Fruit fly (Drosophila melanogaster) whole organism, embryonic: ENCODE results near the gene CG16953.
A peak's percentile ranks its signal among the peaks of the same experiment; 100 is the strongest.

ENCODE experiments used
- Aef1 ChIP-seq: fragments of 200-800 bp; sonication (Bioruptor generic); IDR thresholded peaks from 3 replicates; pipeline ENCODE4 v1.3.6; 2022; ENCODE audit warnings: missing biosample characterization, missing genetic modification characterization
- Atf6 ChIP-seq: fragments of 200-800 bp; sonication (Bioruptor generic); IDR thresholded peaks from 2 replicates; pipeline ENCODE4 v1.3.6; 2022; ENCODE audit warnings: missing biosample characterization, missing genetic modification characterization
- C15 ChIP-seq: fragments of 200-800 bp; sonication (Bioruptor generic); IDR thresholded peaks from 3 replicates; pipeline ENCODE4 v1.3.6; 2022; ENCODE audit warnings: missing biosample characterization, missing genetic modification characterization
- CG10654 ChIP-seq: fragments of 200-800 bp; sonication (Bioruptor generic); optimal IDR thresholded peaks from 2 replicates; lab custom pipeline; 2016; ENCODE audit warnings: missing biosample characterization, missing genetic modification characterization
- CG11504 ChIP-seq: fragments of 200-800 bp; sonication (Bioruptor generic); optimal IDR thresholded peaks from 3 replicates; lab custom pipeline; 2019; ENCODE audit warnings: missing biosample characterization, mild to moderate bottlenecking, missing genetic modification characterization, moderate library complexity
- CG12236 ChIP-seq: fragments of 200-800 bp; sonication (Bioruptor generic); optimal IDR thresholded peaks from 2 replicates; lab custom pipeline; 2016; ENCODE audit warnings: missing biosample characterization, missing genetic modification characterization
- CG1602 ChIP-seq: fragments of 200-800 bp; sonication (Bioruptor generic); optimal IDR thresholded peaks from 3 replicates; lab custom pipeline; 2016; ENCODE audit warnings: missing biosample characterization, missing genetic modification characterization
- CG17361 ChIP-seq: fragments of 200-800 bp; sonication (Bioruptor generic); IDR thresholded peaks from 3 replicates; pipeline ENCODE4 v1.3.6; 2022; ENCODE audit warnings: missing biosample characterization, missing genetic modification characterization
- CG17385 ChIP-seq: fragments of 200-800 bp; sonication (Bioruptor generic); optimal IDR thresholded peaks from 3 replicates; lab custom pipeline; 2018; ENCODE audit warnings: missing biosample characterization, mild to moderate bottlenecking, missing genetic modification characterization
- CG17612 ChIP-seq: fragments of 200-800 bp; sonication (Bioruptor generic); IDR thresholded peaks from 2 replicates; pipeline ENCODE4 v1.3.6; 2022; ENCODE audit warnings: missing biosample characterization, missing genetic modification characterization
- CG18262 ChIP-seq: fragments of 200-800 bp; optimal IDR thresholded peaks from 3 replicates; lab custom pipeline; 2019; ENCODE audit warnings: missing biosample characterization, mild to moderate bottlenecking, missing genetic modification characterization, moderate library complexity
- CG2120 ChIP-seq: fragments of 200-800 bp; sonication (Bioruptor generic); optimal IDR thresholded peaks from 3 replicates; lab custom pipeline; 2016; ENCODE audit warnings: missing biosample characterization, missing genetic modification characterization
- CG2199 ChIP-seq: fragments of 200-800 bp; sonication (Bioruptor generic); IDR thresholded peaks from 3 replicates; pipeline ENCODE4 v1.3.6; 2022; ENCODE audit warnings: missing biosample characterization, missing genetic modification characterization
- CG2889 ChIP-seq: fragments of 200-800 bp; sonication (Bioruptor generic); IDR thresholded peaks from 3 replicates; pipeline ENCODE4 v1.3.6; 2022; ENCODE audit warnings: missing biosample characterization, missing genetic modification characterization
- CG30020 ChIP-seq: fragments of 200-800 bp; optimal IDR thresholded peaks from 2 replicates; lab custom pipeline; 2019; ENCODE audit warnings: missing biosample characterization, mild to moderate bottlenecking, missing genetic modification characterization, moderate library complexity
- CG30403 ChIP-seq: fragments of 200-800 bp; sonication (Bioruptor generic); optimal IDR thresholded peaks from 3 replicates; lab custom pipeline; 2016; ENCODE audit warnings: missing biosample characterization, missing genetic modification characterization
- CG30431 ChIP-seq: fragments of 200-800 bp; sonication (Bioruptor generic); optimal IDR thresholded peaks from 2 replicates; lab custom pipeline; 2017; ENCODE audit warnings: missing biosample characterization, missing genetic modification characterization
- CG3163 ChIP-seq: fragments of 200-800 bp; sonication (Bioruptor generic); optimal IDR thresholded peaks from 3 replicates; lab custom pipeline; 2016; ENCODE audit warnings: missing biosample characterization, missing genetic modification characterization
- CG3281 ChIP-seq: fragments of 200-800 bp; sonication (Bioruptor generic); optimal IDR thresholded peaks from 3 replicates; lab custom pipeline; 2017; ENCODE audit warnings: missing biosample characterization, mild to moderate bottlenecking, missing genetic modification characterization
- CG34376 ChIP-seq: fragments of 200-800 bp; sonication (Bioruptor generic); optimal IDR thresholded peaks from 2 replicates; lab custom pipeline; 2018; ENCODE audit warnings: missing biosample characterization, mild to moderate bottlenecking, missing genetic modification characterization
- CG7928 ChIP-seq: fragments of 200-800 bp; sonication (Bioruptor generic); optimal IDR thresholded peaks from 2 replicates; lab custom pipeline; 2017; ENCODE audit warnings: missing biosample characterization, mild to moderate bottlenecking, missing genetic modification characterization
- CG8944 ChIP-seq: fragments of 200-800 bp; sonication (Bioruptor generic); optimal IDR thresholded peaks from 3 replicates; lab custom pipeline; 2016; ENCODE audit warnings: missing biosample characterization, missing genetic modification characterization
- CG9876 ChIP-seq: fragments of 200-800 bp; sonication (Bioruptor generic); optimal IDR thresholded peaks from 2 replicates; lab custom pipeline; 2016; ENCODE audit warnings: missing biosample characterization, missing genetic modification characterization
- Deaf1 ChIP-seq: fragments of 200-800 bp; optimal IDR thresholded peaks from 3 replicates; lab custom pipeline; 2019; ENCODE audit warnings: missing biosample characterization, mild to moderate bottlenecking, missing genetic modification characterization, moderate library complexity
- Dfd ChIP-seq, 2 experiments: fragments of >200 bp; optimal IDR thresholded peaks; 2 replicates each; lab custom pipeline; 2017; ENCODE audit warnings: missing biosample characterization in 2 of 2, missing genetic modification characterization in 2 of 2
- Dip2 ChIP-seq: fragments of 200-800 bp; sonication (Bioruptor generic); IDR thresholded peaks from 2 replicates; pipeline ENCODE4 v1.3.6; 2022; ENCODE audit warnings: missing biosample characterization, missing genetic modification characterization
- Fer2 ChIP-seq: fragments of 200-800 bp; sonication (Bioruptor generic); optimal IDR thresholded peaks from 2 replicates; lab custom pipeline; 2018; ENCODE audit warnings: missing biosample characterization, mild to moderate bottlenecking, missing genetic modification characterization, moderate library complexity
- Fer3 ChIP-seq: fragments of 200-800 bp; sonication (Bioruptor generic); optimal IDR thresholded peaks from 2 replicates; lab custom pipeline; 2018; ENCODE audit warnings: missing biosample characterization, mild to moderate bottlenecking, missing genetic modification characterization, moderate library complexity
- Hr51 ChIP-seq, 2 experiments: fragments of 200-800 bp; sonication (Bioruptor generic); optimal IDR thresholded peaks; 2 replicates in 1 of 2; 3 replicates in 1 of 2; lab custom pipeline; 2016 to 2018; ENCODE audit warnings: missing biosample characterization in 2 of 2, missing genetic modification characterization in 2 of 2, mild to moderate bottlenecking in 1 of 2, moderate library complexity in 1 of 2
- Lim3 ChIP-seq: fragments of 200-800 bp; sonication (Bioruptor generic); IDR thresholded peaks from 2 replicates; pipeline ENCODE4 v1.3.6; 2022; ENCODE audit warnings: missing biosample characterization, missing genetic modification characterization
- Max ChIP-seq: fragments of 200-800 bp; sonication (Bioruptor generic); optimal IDR thresholded peaks from 2 replicates; lab custom pipeline; 2016; ENCODE audit warnings: missing biosample characterization, mild to moderate bottlenecking, missing genetic modification characterization
- Mrtf ChIP-seq: fragments of 200-800 bp; sonication (Bioruptor generic); IDR thresholded peaks from 3 replicates; pipeline ENCODE4 v1.3.6; 2022; ENCODE audit warnings: missing biosample characterization, missing genetic modification characterization
- NC2β ChIP-seq: fragments of 200-800 bp; sonication (Bioruptor generic); optimal IDR thresholded peaks from 2 replicates; lab custom pipeline; 2016; ENCODE audit warnings: missing biosample characterization, missing genetic modification characterization
- Ravus ChIP-seq: fragments of 200-800 bp; sonication (Bioruptor generic); IDR thresholded peaks from 2 replicates; pipeline ENCODE4 v1.3.6; 2022; ENCODE audit warnings: missing biosample characterization, missing genetic modification characterization
- Rx ChIP-seq: fragments of 200-800 bp; sonication (Bioruptor generic); IDR thresholded peaks from 2 replicates; pipeline ENCODE4 v1.3.6; 2022; ENCODE audit warnings: missing biosample characterization, missing genetic modification characterization
- Sin3A ChIP-seq: fragments of >200 bp; optimal IDR thresholded peaks from 2 replicates; lab custom pipeline; 2018
- Ssrp ChIP-seq: fragments of 200-800 bp; sonication (Bioruptor generic); optimal IDR thresholded peaks from 2 replicates; lab custom pipeline; 2018; ENCODE audit warnings: missing biosample characterization, mild to moderate bottlenecking, missing genetic modification characterization, moderate library complexity
- Xbp1 ChIP-seq: fragments of 200-800 bp; sonication (Bioruptor generic); optimal IDR thresholded peaks from 3 replicates; lab custom pipeline; 2016; ENCODE audit warnings: missing biosample characterization, mild to moderate bottlenecking, missing genetic modification characterization
- YL-1 ChIP-seq: fragments of 200-800 bp; sonication (Bioruptor generic); optimal IDR thresholded peaks from 3 replicates; lab custom pipeline; 2017; ENCODE audit warnings: missing biosample characterization, mild to moderate bottlenecking, missing genetic modification characterization
- ato ChIP-seq: fragments of 200-800 bp; sonication (Bioruptor generic); IDR thresholded peaks from 2 replicates; pipeline ENCODE4 v1.3.6; 2022; ENCODE audit warnings: missing biosample characterization, missing genetic modification characterization; ENCODE audit not compliant: partially characterized antibody
- chinmo ChIP-seq: fragments of 200-800 bp; sonication (Bioruptor generic); IDR thresholded peaks from 4 replicates; pipeline ENCODE4 v1.3.6; 2022; ENCODE audit warnings: missing biosample characterization, missing genetic modification characterization; ENCODE audit not compliant: partially characterized antibody
- dpn ChIP-seq, 2 experiments: fragments of 200-800 bp; sonication (Bioruptor generic); optimal IDR thresholded peaks; 3 replicates each; lab custom pipeline; 2016; ENCODE audit warnings: missing biosample characterization in 2 of 2, missing genetic modification characterization in 2 of 2
- eve ChIP-seq, 2 experiments: fragments of >200 bp; optimal IDR thresholded peaks; 2 replicates each; lab custom pipeline; 2017; ENCODE audit warnings: missing biosample characterization in 2 of 2, missing genetic modification characterization in 2 of 2
- ewg ChIP-seq: fragments of 200-800 bp; sonication (Bioruptor generic); optimal IDR thresholded peaks from 3 replicates; lab custom pipeline; 2017; ENCODE audit warnings: mild to moderate bottlenecking, missing biosample characterization, missing genetic modification reagents, missing genetic modification characterization
- gcm2 ChIP-seq: fragments of 200-800 bp; sonication (Bioruptor generic); optimal IDR thresholded peaks from 2 replicates; lab custom pipeline; 2016; ENCODE audit warnings: missing biosample characterization, missing genetic modification characterization
- grau ChIP-seq: fragments of 200-800 bp; optimal IDR thresholded peaks from 3 replicates; lab custom pipeline; 2019; ENCODE audit warnings: missing biosample characterization, mild to moderate bottlenecking, missing genetic modification characterization, moderate library complexity
- gro ChIP-seq: fragments of 200-800 bp; sonication (Bioruptor generic); optimal IDR thresholded peaks from 2 replicates; lab custom pipeline; 2016; ENCODE audit warnings: missing biosample characterization, missing genetic modification characterization
- ranshi ChIP-seq: fragments of 200-800 bp; sonication (Bioruptor generic); IDR thresholded peaks from 2 replicates; pipeline ENCODE4 v1.3.6; 2022; ENCODE audit warnings: missing biosample characterization, missing genetic modification characterization
- ro ChIP-seq: fragments of 200-800 bp; sonication (Bioruptor generic); IDR thresholded peaks from 2 replicates; pipeline ENCODE4 v1.3.6; 2022; ENCODE audit warnings: missing biosample characterization, missing genetic modification characterization
- shn ChIP-seq: fragments of 200-800 bp; sonication (Bioruptor generic); optimal IDR thresholded peaks from 3 replicates; lab custom pipeline; 2016; ENCODE audit warnings: missing biosample characterization, missing genetic modification characterization
- sima ChIP-seq: fragments of 200-800 bp; sonication (Bioruptor generic); optimal IDR thresholded peaks from 2 replicates; lab custom pipeline; 2016; ENCODE audit warnings: missing biosample characterization, missing genetic modification characterization
- tio ChIP-seq: fragments of 200-800 bp; sonication (Bioruptor generic); optimal IDR thresholded peaks from 2 replicates; lab custom pipeline; 2017; ENCODE audit warnings: missing biosample characterization, missing genetic modification characterization, inconsistent platforms
- zfh2 ChIP-seq: fragments of 200-800 bp; sonication (Bioruptor generic); optimal IDR thresholded peaks from 2 replicates; lab custom pipeline; 2016; ENCODE audit warnings: missing biosample characterization, missing genetic modification characterization

CG16953 gene

DNA sequence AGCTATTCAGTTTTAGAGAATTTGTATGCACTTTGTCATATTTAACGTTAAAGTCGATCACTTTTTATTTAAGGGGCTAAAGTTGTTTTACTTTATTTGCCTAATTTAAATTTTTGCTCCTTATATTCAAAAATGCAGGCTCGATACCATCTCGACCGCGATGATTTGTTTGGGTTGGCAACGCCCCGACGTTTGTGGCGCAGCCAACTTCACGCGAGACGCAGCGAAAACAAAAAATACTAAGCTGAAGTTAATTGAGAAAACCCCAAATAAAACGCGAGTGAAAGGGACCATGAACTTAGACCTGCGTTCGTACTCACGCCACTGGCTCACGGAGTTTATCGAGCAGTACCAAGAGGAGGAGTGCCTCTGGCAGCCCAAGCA, 27.5 kb downstream of the CG16953 start (continued):
- TF ChIP-seq dpn (GFP tag; optimal IDR thresholded peaks at IDR 0.05; lab: Kevin White, UChicago) (no peak), Fer2 (tag; lab: Kevin White, UChicago) (no peak), gcm2 (GFP tag; lab: Kevin White, UChicago) (no peak), CG12236 (GFP tag; lab: Kevin White, UChicago) (no peak), CG7928 (GFP tag; lab: Kevin White, UChicago) (no peak), Mrtf (GFP tag; lab: Robert Waterston, UW) (no peak), YL-1 (GFP tag; lab: Kevin White, UChicago) (peak; percentile 68), CG8944 (no peak), CG9876 (GFP tag; lab: Kevin White, UChicago) (no peak), chinmo (no peak), sima (GFP tag; lab: Kevin White, UChicago) (no peak), Sin3A (lab: Kevin White, UChicago) (peak; percentile 7), CG18262 (no peak), Atf6 (GFP tag; lab: Robert Waterston, UW) (no peak), Ravus (GFP tag; lab: Robert Waterston, UW) (no peak), ewg (GFP tag; lab: Kevin White, UChicago) (no peak), Hr51 (GFP tag; optimal IDR thresholded peaks at IDR 0.05; lab: Kevin White, UChicago) (peak in 1 of 2 experiments; percentile 23), eve (GFP tag; optimal IDR thresholded peaks at IDR 0.05; lab: Kevin White, UChicago) (no peak), ato (no peak), CG30403 (GFP tag; lab: Kevin White, UChicago) (no peak), CG2889 (no peak), Dfd (GFP tag; optimal IDR thresholded peaks at IDR 0.05; lab: Kevin White, UChicago) (no peak), Aef1 (GFP tag; lab: Robert Waterston, UW) (no peak; the same call in 2 of the 3 replicates), CG34376 (GFP tag; lab: Kevin White, UChicago) (no peak), CG17361 (peak; percentile 42; the same call in 1 of the 3 replicates), Fer3 (tag; lab: Kevin White, UChicago) (no peak), shn (GFP tag; lab: Kevin White, UChicago) (no peak), CG1602 (GFP tag; lab: Kevin White, UChicago) (no peak), ranshi (GFP tag; lab: Robert Waterston, UW) (no peak), tio (GFP tag; lab: Kevin White, UChicago) (no peak), CG2120 (GFP tag; lab: Kevin White, UChicago) (no peak), CG30431 (GFP tag; lab: Kevin White, UChicago) (no peak), zfh2 (GFP tag; lab: Kevin White, UChicago) (peak; percentile 7), Dip2 (GFP tag; lab: Robert Waterston, UW) (no peak), CG3163 (GFP tag; lab: Kevin White, UChicago) (no peak), CG11504 (no peak), CG30020 (no peak), Xbp1 (no peak), grau (no peak), Max (no peak), Lim3 (no peak), ro (GFP tag; lab: Robert Waterston, UW) (no peak), CG3281 (GFP tag; lab: Kevin White, UChicago) (no peak), Ssrp (tag; lab: Kevin White, UChicago) (peak; percentile 4), Deaf1 (tag; lab: Kevin White, UChicago) (no peak), C15 (GFP tag; lab: Robert Waterston, UW) (no peak), CG17612 (no peak), CG17385 (GFP tag; lab: Kevin White, UChicago) (no peak), NC2β (GFP tag; lab: Kevin White, UChicago) (no peak), CG2199 (GFP tag; lab: Robert Waterston, UW) (no peak), gro (GFP tag; lab: Kevin White, UChicago) (no peak), CG10654 (GFP tag; lab: Kevin White, UChicago) (no peak), Rx (GFP tag; lab: Robert Waterston, UW) (no peak; the same call in 1 of the 2 replicates)
